Worm (Caenorhabditis elegans): ENCODE measurements around the gene cdkl-1.

Gene cdkl-1

ce11 chrV:11148971-11149370 lies 50.3 kb downstream of the cdkl-1 start (continued):
- TF ChIP-seq tlf-1 (GFP tag; optimal IDR thresholded peaks at IDR 0.05): no peak

DNA sequence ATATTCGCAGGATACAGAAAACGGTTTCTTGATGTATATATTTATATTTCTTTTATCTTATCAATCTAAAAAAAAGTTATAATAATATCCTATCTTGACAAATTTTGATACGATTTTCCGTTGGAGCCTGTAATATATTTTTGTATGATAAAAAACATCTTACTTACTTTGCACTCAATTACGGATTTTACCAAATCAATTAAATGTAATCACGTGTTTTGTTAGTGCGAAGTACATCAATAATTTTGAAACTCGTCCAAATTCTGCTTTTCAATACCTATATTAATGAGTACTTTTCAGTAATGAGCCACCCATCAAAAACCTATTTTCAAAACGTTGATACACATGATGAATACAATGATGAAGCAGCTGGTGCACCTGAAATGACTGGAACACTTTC lies 50.7 kb downstream of the cdkl-1 start, which contains the start of gene T19C4.1:
T19C4.1 (plus strand) TSS at position 301 of the 400 bp plus-strand sequence.
- TF ChIP-seq unc-62 (GFP tag; optimal IDR thresholded peaks at IDR 0.05) (no peak), dox-1 (GFP tag; IDR thresholded peaks at IDR 0.05) (no peak), pbrm-1 (GFP tag; IDR thresholded peaks at IDR 0.05) (no peak), B0019.2 (GFP tag; conservative IDR thresholded peaks at IDR 0.05) (no peak), zfh-2 (GFP tag; conservative IDR thresholded peaks at IDR 0.05) (no peak), die-1 (tag; optimal IDR thresholded peaks at IDR 0.05) (no peak), nfya-2 (GFP tag; IDR thresholded peaks at IDR 0.05) (no peak)

ce11 chrV:11152333-11152732 lies 53.6 kb downstream of the cdkl-1 start, which contains the start of gene srg-39:
Gene srg-39, minus strand, starts transcription at chrV:11152433.
- TF ChIP-seq ceh-27 (GFP tag; optimal IDR thresholded peaks at IDR 0.05): no peak
- no peak for TF ChIP-seq lin-40 (tag; optimal IDR thresholded peaks at IDR 0.05)
- TF ChIP-seq cebp-1 (GFP tag; IDR thresholded peaks at IDR 0.05): no peak
- no peak for TF ChIP-seq cebp-1 (tag; optimal IDR thresholded peaks at IDR 0.05)
- no peak for TF ChIP-seq zfh-2 (GFP tag; conservative IDR thresholded peaks at IDR 0.05)
- no peak for TF ChIP-seq hlh-26 (GFP tag; conservative IDR thresholded peaks at IDR 0.05)
- no peak for TF ChIP-seq F23B12.7 (tag; optimal IDR thresholded peaks at IDR 0.05; ENCODE audit: insufficient read depth)
- TF ChIP-seq dox-1 (GFP tag; IDR thresholded peaks at IDR 0.05): no peak
- TF ChIP-seq ceh-100 (GFP tag; IDR thresholded peaks at IDR 0.05): no peak
- TF ChIP-seq egl-18 (GFP tag; IDR thresholded peaks at IDR 0.05): no peak
- no peak for TF ChIP-seq Y53F4B.3 (GFP tag; IDR thresholded peaks at IDR 0.05)
- TF ChIP-seq F10E7.11 (tag; optimal IDR thresholded peaks at IDR 0.05): no peak
- no peak for TF ChIP-seq repo-1 (tag; optimal IDR thresholded peaks at IDR 0.05)
- no peak for TF ChIP-seq lag-1 (GFP tag; IDR thresholded peaks at IDR 0.05)
- no peak for TF ChIP-seq tbp1 (GFP tag; optimal IDR thresholded peaks at IDR 0.05)
- TF ChIP-seq nhr-80 (tag; optimal IDR thresholded peaks at IDR 0.05): no peak
- TF ChIP-seq hrde-1 (tag; optimal IDR thresholded peaks at IDR 0.05; ENCODE audit: borderline replicate concordance): no peak

ce11 chrV:11155553-11155952 lies 56.9 kb downstream of the cdkl-1 start, which contains the start of gene srg-38:
Gene srg-38, minus strand, starts transcription at chrV:11155653.
- no peak for TF ChIP-seq ama-1 (optimal IDR thresholded peaks at IDR 0.05)
- TF ChIP-seq ama-1 (GFP tag; optimal IDR thresholded peaks at IDR 0.05): no peak
- no peak for TF ChIP-seq mcd-1 (GFP tag; IDR thresholded peaks at IDR 0.05)

ce11 chrV:11156589-11156988 lies 57.9 kb downstream of the cdkl-1 start:
- TF ChIP-seq rec-8 (tag; optimal IDR thresholded peaks at IDR 0.05) (no peak), madf-8 (GFP tag; conservative IDR thresholded peaks at IDR 0.05) (no peak), pbrm-1 (GFP tag; IDR thresholded peaks at IDR 0.05) (no peak), Y79H2A.3 (GFP tag; conservative IDR thresholded peaks at IDR 0.05) (no peak), F55B11.4 (tag; optimal IDR thresholded peaks at IDR 0.05; ENCODE audit: borderline replicate concordance, insufficient read depth) (no peak)
